Fruit fly (Drosophila melanogaster) whole organism, embryonic: ENCODE measurements around the gene CG33346.

Experiments used
- Awh ChIP-seq: fragments of 200-800 bp; sonication (Bioruptor generic); IDR thresholded peaks from 2 replicates; pipeline ENCODE4, ENCODE4 v1.3.6; 2022; ENCODE audit warnings: missing biosample characterization, missing genetic modification characterization
- CG10267 ChIP-seq: fragments of 200-800 bp; sonication (Bioruptor generic); optimal IDR thresholded peaks from 2 replicates; lab custom pipeline; 2018; ENCODE audit warnings: missing biosample characterization, mild to moderate bottlenecking, missing genetic modification characterization, moderate library complexity
- CG10565 ChIP-seq: fragments of 200-800 bp; sonication (Bioruptor generic); optimal IDR thresholded peaks from 3 replicates; lab custom pipeline; 2016; ENCODE audit warnings: missing biosample characterization, mild to moderate bottlenecking, missing genetic modification characterization
- CG11398 ChIP-seq: fragments of 200-800 bp; sonication (Bioruptor generic); optimal IDR thresholded peaks from 2 replicates; lab custom pipeline; 2016; ENCODE audit warnings: missing biosample characterization, missing genetic modification characterization
- CG11504 ChIP-seq: fragments of 200-800 bp; sonication (Bioruptor generic); optimal IDR thresholded peaks from 3 replicates; lab custom pipeline; 2019; ENCODE audit warnings: missing biosample characterization, mild to moderate bottlenecking, missing genetic modification characterization, moderate library complexity
- CG12071 ChIP-seq: fragments of 200-800 bp; sonication (Bioruptor generic); optimal IDR thresholded peaks from 3 replicates; lab custom pipeline; 2018; ENCODE audit warnings: missing biosample characterization, mild to moderate bottlenecking, missing genetic modification characterization
- CG12155 ChIP-seq: fragments of 200-800 bp; sonication (Bioruptor generic); optimal IDR thresholded peaks from 3 replicates; lab custom pipeline; 2016; ENCODE audit warnings: missing biosample characterization, missing genetic modification characterization
- CG12744 ChIP-seq: fragments of 200-800 bp; sonication (Bioruptor generic); optimal IDR thresholded peaks from 2 replicates; lab custom pipeline; 2016; ENCODE audit warnings: missing biosample characterization, missing genetic modification characterization
- CG12769 ChIP-seq: fragments of 200-800 bp; sonication (Bioruptor generic); optimal IDR thresholded peaks from 2 replicates; lab custom pipeline; 2019; ENCODE audit warnings: missing biosample characterization, mild to moderate bottlenecking, missing genetic modification characterization, moderate library complexity
- CG15011 ChIP-seq: fragments of 200-800 bp; sonication (Bioruptor generic); optimal IDR thresholded peaks from 3 replicates; lab custom pipeline; 2018; ENCODE audit warnings: missing biosample characterization, mild to moderate bottlenecking, missing genetic modification characterization
- CG15601 ChIP-seq: fragments of 200-800 bp; sonication (Bioruptor generic); optimal IDR thresholded peaks from 3 replicates; lab custom pipeline; 2019; ENCODE audit warnings: missing biosample characterization, mild to moderate bottlenecking, missing genetic modification characterization, moderate library complexity
- CG16863 ChIP-seq: fragments of 200-800 bp; sonication (Bioruptor generic); optimal IDR thresholded peaks from 3 replicates; lab custom pipeline; 2016; ENCODE audit warnings: missing biosample characterization, missing genetic modification characterization
- CG17385 ChIP-seq: fragments of 200-800 bp; sonication (Bioruptor generic); optimal IDR thresholded peaks from 3 replicates; lab custom pipeline; 2018; ENCODE audit warnings: missing biosample characterization, mild to moderate bottlenecking, missing genetic modification characterization
- CG2120 ChIP-seq: fragments of 200-800 bp; sonication (Bioruptor generic); optimal IDR thresholded peaks from 3 replicates; lab custom pipeline; 2016; ENCODE audit warnings: missing biosample characterization, missing genetic modification characterization
- CG32767 ChIP-seq: fragments of 200-800 bp; sonication (Bioruptor generic); IDR thresholded peaks from 2 replicates; pipeline ENCODE4 v1.3.6; 2022; ENCODE audit warnings: missing biosample characterization, missing genetic modification characterization
- CG4404 ChIP-seq: fragments of 200-800 bp; sonication (Bioruptor generic); IDR thresholded peaks from 2 replicates; pipeline ENCODE4 v1.3.6; 2022; ENCODE audit warnings: missing biosample characterization, missing genetic modification characterization
- CG7271 ChIP-seq: fragments of 200-800 bp; sonication (Bioruptor generic); optimal IDR thresholded peaks from 2 replicates; lab custom pipeline; 2018; ENCODE audit warnings: missing biosample characterization, mild to moderate bottlenecking, missing genetic modification characterization, moderate library complexity
- CG7357 ChIP-seq: fragments of 200-800 bp; sonication (Bioruptor generic); IDR thresholded peaks from 3 replicates; pipeline ENCODE4 v1.3.6; 2022; ENCODE audit warnings: missing biosample characterization, missing genetic modification characterization
- CG9727 ChIP-seq: fragments of 200-800 bp; sonication (Bioruptor generic); optimal IDR thresholded peaks from 3 replicates; lab custom pipeline; 2017; ENCODE audit warnings: missing biosample characterization, mild to moderate bottlenecking, missing genetic modification characterization
- Camta ChIP-seq: fragments of 200-800 bp; sonication (Bioruptor generic); optimal IDR thresholded peaks from 2 replicates; lab custom pipeline; 2016; ENCODE audit warnings: missing biosample characterization, missing genetic modification characterization
- CrebB ChIP-seq: fragments of 200-800 bp; sonication (Bioruptor generic); optimal IDR thresholded peaks from 3 replicates; lab custom pipeline; 2018; ENCODE audit warnings: missing biosample characterization, mild to moderate bottlenecking, missing genetic modification characterization
- Deaf1 ChIP-seq: fragments of 200-800 bp; optimal IDR thresholded peaks from 3 replicates; lab custom pipeline; 2019; ENCODE audit warnings: missing biosample characterization, mild to moderate bottlenecking, missing genetic modification characterization, moderate library complexity
- Eip74EF ChIP-seq, 2 experiments: fragments of 200-800 bp in 1 of 2; fragments of >200 bp in 1 of 2; sonication (Bioruptor generic) in 1 of 2; optimal IDR thresholded peaks; 2 replicates each; lab custom pipeline; 2017 to 2019; ENCODE audit warnings: missing biosample characterization in 2 of 2, missing genetic modification characterization in 2 of 2, mild to moderate bottlenecking in 1 of 2, moderate library complexity in 1 of 2
- Ets65A ChIP-seq: fragments of 200-800 bp; sonication (Bioruptor generic); peaks from one replicate; lab custom pipeline; 2016; ENCODE audit warnings: missing biosample characterization, missing genetic modification characterization
- Ets97D ChIP-seq: fragments of 200-800 bp; sonication (Bioruptor generic); optimal IDR thresholded peaks from 3 replicates; lab custom pipeline; 2016; ENCODE audit warnings: missing biosample characterization, missing genetic modification characterization
- Hr3 ChIP-seq: fragments of 200-800 bp; sonication (Bioruptor generic); optimal IDR thresholded peaks from 3 replicates; lab custom pipeline; 2016; ENCODE audit warnings: missing biosample characterization, missing genetic modification characterization
- Hr78 ChIP-seq, 2 experiments: fragments of 200-800 bp in 1 of 2; fragments of >200 bp in 1 of 2; sonication (Bioruptor generic) in 1 of 2; optimal IDR thresholded peaks; 2 replicates each; lab custom pipeline; 2017 to 2019; ENCODE audit warnings: missing biosample characterization in 2 of 2, missing genetic modification characterization in 2 of 2, mild to moderate bottlenecking in 1 of 2, moderate library complexity in 1 of 2
- Kr ChIP-seq: fragments of 200-800 bp; sonication (Bioruptor generic); optimal IDR thresholded peaks from 2 replicates; lab custom pipeline; 2017; ENCODE audit warnings: missing biosample characterization, mild to moderate bottlenecking, missing genetic modification characterization
- Lpt ChIP-seq: fragments of >200 bp; optimal IDR thresholded peaks from 2 replicates; lab custom pipeline; 2018; ENCODE audit warnings: missing biosample characterization, missing genetic modification characterization
- Med ChIP-seq: fragments of 200-800 bp; sonication (Bioruptor generic); peaks from one replicate; lab custom pipeline; 2016; ENCODE audit warnings: missing biosample characterization, missing genetic modification characterization, mild to moderate bottlenecking, inconsistent platforms, moderate library complexity
- PHDP ChIP-seq: fragments of 200-800 bp; sonication (Bioruptor generic); optimal IDR thresholded peaks from 3 replicates; lab custom pipeline; 2018; ENCODE audit warnings: missing biosample characterization, mild to moderate bottlenecking, missing genetic modification characterization, moderate library complexity
- Rx ChIP-seq: fragments of 200-800 bp; sonication (Bioruptor generic); IDR thresholded peaks from 2 replicates; pipeline ENCODE4 v1.3.6; 2022; ENCODE audit warnings: missing biosample characterization, missing genetic modification characterization
- Sry-δ ChIP-seq: fragments of 200-800 bp; sonication (Bioruptor generic); optimal IDR thresholded peaks from 2 replicates; lab custom pipeline; 2016; ENCODE audit warnings: missing biosample characterization, missing genetic modification characterization
- Ssrp ChIP-seq: fragments of 200-800 bp; sonication (Bioruptor generic); optimal IDR thresholded peaks from 2 replicates; lab custom pipeline; 2018; ENCODE audit warnings: missing biosample characterization, mild to moderate bottlenecking, missing genetic modification characterization, moderate library complexity
- ato ChIP-seq: fragments of 200-800 bp; sonication (Bioruptor generic); IDR thresholded peaks from 2 replicates; pipeline ENCODE4 v1.3.6; 2022; ENCODE audit warnings: missing biosample characterization, missing genetic modification characterization; ENCODE audit not compliant: partially characterized antibody
- bigmax ChIP-seq: fragments of 200-800 bp; sonication (Bioruptor generic); optimal IDR thresholded peaks from 2 replicates; lab custom pipeline; 2018; ENCODE audit warnings: missing biosample characterization, mild to moderate bottlenecking, missing genetic modification characterization
- bowl ChIP-seq: fragments of 200-800 bp; sonication (Bioruptor generic); IDR thresholded peaks from 2 replicates; pipeline ENCODE4 v1.3.6; 2022; ENCODE audit warnings: missing biosample characterization, missing genetic modification characterization
- cwo ChIP-seq: fragments of 200-800 bp; sonication (Bioruptor generic); optimal IDR thresholded peaks from 3 replicates; lab custom pipeline; 2017; ENCODE audit warnings: missing biosample characterization, missing genetic modification characterization, mild to moderate bottlenecking, moderate library complexity, missing genetic modification reagents
- danr ChIP-seq: fragments of 200-800 bp; sonication (Bioruptor generic); IDR thresholded peaks from 2 replicates; pipeline ENCODE4 v1.3.6; 2022; ENCODE audit warnings: missing biosample characterization, missing genetic modification characterization
- dati ChIP-seq: fragments of 200-800 bp; sonication (Bioruptor generic); IDR thresholded peaks from 2 replicates; pipeline ENCODE4 v1.3.6; 2022; ENCODE audit warnings: missing biosample characterization, missing genetic modification characterization
- fd102C ChIP-seq: fragments of 200-800 bp; sonication (Bioruptor generic); optimal IDR thresholded peaks from 2 replicates; lab custom pipeline; 2018; ENCODE audit warnings: missing biosample characterization, mild to moderate bottlenecking, missing genetic modification characterization, moderate library complexity
- fu2 ChIP-seq: fragments of 200-800 bp; sonication (Bioruptor generic); optimal IDR thresholded peaks from 2 replicates; lab custom pipeline; 2016; ENCODE audit warnings: missing biosample characterization, missing genetic modification characterization
- kay ChIP-seq: fragments of 200-800 bp; sonication (Bioruptor generic); optimal IDR thresholded peaks from 2 replicates; lab custom pipeline; 2016; ENCODE audit warnings: missing biosample characterization, missing genetic modification characterization
- kni ChIP-seq: fragments of 200-800 bp; sonication (Bioruptor generic); optimal IDR thresholded peaks from 3 replicates; lab custom pipeline; 2017; ENCODE audit warnings: mild to moderate bottlenecking, missing biosample characterization, missing genetic modification reagents, missing genetic modification characterization
- row ChIP-seq: fragments of 200-800 bp; sonication (Bioruptor generic); IDR thresholded peaks from 3 replicates; pipeline ENCODE4 v1.3.6; 2022; ENCODE audit warnings: missing biosample characterization, missing genetic modification characterization
- sens-2 ChIP-seq: fragments of 200-800 bp; sonication (Bioruptor generic); IDR thresholded peaks from 2 replicates; pipeline ENCODE4 v1.3.6; 2022; ENCODE audit warnings: missing biosample characterization, missing genetic modification characterization
- sna ChIP-seq: fragments of 200-800 bp; sonication (Bioruptor generic); IDR thresholded peaks from 2 replicates; pipeline ENCODE4 v1.3.6; 2022; ENCODE audit warnings: missing biosample characterization, missing genetic modification characterization; ENCODE audit not compliant: partially characterized antibody
- trem ChIP-seq: fragments of 200-800 bp; optimal IDR thresholded peaks from 3 replicates; lab custom pipeline; 2019; ENCODE audit warnings: missing biosample characterization, mild to moderate bottlenecking, missing genetic modification characterization, moderate library complexity
- unc-4 ChIP-seq: fragments of 200-800 bp; sonication (Bioruptor generic); IDR thresholded peaks from 2 replicates; pipeline ENCODE4 v1.3.6; 2022; ENCODE audit warnings: missing biosample characterization, missing genetic modification characterization; ENCODE audit not compliant: partially characterized antibody
- vfl ChIP-seq: fragments of 200-800 bp; sonication (Bioruptor generic); optimal IDR thresholded peaks from 2 replicates; lab custom pipeline; 2016; ENCODE audit warnings: missing biosample characterization, missing genetic modification characterization
- z ChIP-seq: fragments of 200-800 bp; sonication (Bioruptor generic); IDR thresholded peaks from 3 replicates; pipeline ENCODE4 v1.3.6; 2022; ENCODE audit warnings: missing biosample characterization, missing genetic modification characterization

The CG33346 gene

DNA sequence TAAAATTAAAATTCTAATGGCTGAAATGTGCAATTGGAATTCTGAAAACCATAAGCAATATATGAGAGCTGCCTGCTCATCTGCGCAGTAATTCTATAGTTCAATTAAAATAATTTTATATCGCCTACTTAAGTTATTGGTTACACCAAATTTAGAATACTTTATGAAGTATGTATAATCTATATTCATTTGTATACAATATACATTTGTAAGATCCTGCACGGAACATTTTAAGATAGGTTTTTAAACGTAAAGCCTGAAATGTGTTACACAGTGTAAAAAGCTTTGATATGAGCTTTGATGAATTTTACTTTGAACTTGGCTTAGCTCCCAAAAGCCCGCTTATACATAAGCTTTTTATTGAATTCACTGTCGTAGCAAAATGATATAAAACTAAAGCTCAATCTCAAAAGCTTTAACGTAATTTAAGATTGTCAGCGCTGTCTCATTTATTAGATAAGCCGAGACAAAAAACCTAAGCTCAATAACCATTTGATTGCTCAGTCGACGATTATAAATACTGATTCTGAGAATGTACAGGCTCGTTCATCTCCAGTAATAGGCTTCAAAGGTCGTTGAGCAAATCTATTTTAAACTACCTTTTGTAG is 8.6 kb downstream of the CG33346 start (continued):
- TF ChIP-seq Sry-δ (GFP tag; lab: Kevin White, UChicago) (no peak), Hr78 (GFP tag; optimal IDR thresholded peaks at IDR 0.05; lab: Kevin White, UChicago) (no peak), z (GFP tag; lab: Robert Waterston, UW) (no peak), Eip74EF (GFP tag; optimal IDR thresholded peaks at IDR 0.05; lab: Kevin White, UChicago) (peak in 1 of 2 experiments; percentile 46), fu2 (no peak), unc-4 (GFP tag; lab: Robert Waterston, UW) (no peak), CG9727 (GFP tag; lab: Kevin White, UChicago) (no peak), Deaf1 (tag; lab: Kevin White, UChicago) (no peak), Awh (no peak), CG12071 (no peak), bigmax (GFP tag; lab: Kevin White, UChicago) (no peak), bowl (GFP tag; lab: Robert Waterston, UW) (no peak), Med (GFP tag; lab: Kevin White, UChicago) (peak; percentile 50), CG10565 (GFP tag; lab: Kevin White, UChicago) (no peak), row (GFP tag; lab: Robert Waterston, UW) (no peak; the same call in 2 of the 3 replicates), dati (GFP tag; lab: Robert Waterston, UW) (no peak), Ets97D (GFP tag; lab: Kevin White, UChicago) (no peak), CG10267 (tag; lab: Kevin White, UChicago) (no peak), CG7271 (tag; lab: Kevin White, UChicago) (no peak), CG12155 (no peak), CG7357 (GFP tag; lab: Robert Waterston, UW) (no peak), CG4404 (GFP tag; lab: Robert Waterston, UW) (no peak), kay (GFP tag; lab: Kevin White, UChicago) (no peak), CrebB (tag; lab: Kevin White, UChicago) (no peak), Rx (GFP tag; lab: Robert Waterston, UW) (no peak), cwo (GFP tag; lab: Kevin White, UChicago) (no peak), CG16863 (GFP tag; lab: Kevin White, UChicago) (no peak), fd102C (GFP tag; lab: Kevin White, UChicago) (no peak), Hr3 (GFP tag; lab: Kevin White, UChicago) (no peak), danr (GFP tag; lab: Robert Waterston, UW) (no peak), CG11504 (peak; percentile 28), CG15011 (GFP tag; lab: Kevin White, UChicago) (no peak), CG12769 (peak; percentile 3), CG17385 (GFP tag; lab: Kevin White, UChicago) (no peak), sna (GFP tag; lab: Robert Waterston, UW) (no peak), Ets65A (no peak), Kr (GFP tag; lab: Kevin White, UChicago) (no peak), ato (no peak), CG12744 (no peak), vfl (no peak), Ssrp (tag; lab: Kevin White, UChicago) (no peak), sens-2 (GFP tag; lab: Robert Waterston, UW) (no peak), CG11398 (no peak), CG32767 (GFP tag; lab: Robert Waterston, UW) (no peak), trem (tag; lab: Kevin White, UChicago) (no peak), CG2120 (GFP tag; lab: Kevin White, UChicago) (peak; percentile 12), CG15601 (tag; lab: Kevin White, UChicago) (no peak), PHDP (tag; lab: Kevin White, UChicago) (peak; percentile 44), kni (GFP tag; lab: Kevin White, UChicago) (no peak), Lpt (GFP tag; lab: Kevin White, UChicago) (no peak), Camta (GFP tag; lab: Kevin White, UChicago) (no peak)
